Fruit fly (Drosophila melanogaster): ENCODE results near the gene CASK.

Gene CASK

dm6 chr3R:21852579-21853233 lies 30.2 kb upstream of the CASK start (continued):
- TF ChIP-seq CG6654 (GFP tag; optimal IDR thresholded peaks at IDR 0.05) (no peak), YL-1 (GFP tag; optimal IDR thresholded peaks at IDR 0.05) (no peak), CG4424 (GFP tag; optimal IDR thresholded peaks at IDR 0.05) (no peak), Deaf1 (tag; optimal IDR thresholded peaks at IDR 0.05) (peak; percentile 10), ind (GFP tag; optimal IDR thresholded peaks at IDR 0.05) (no peak), CG12299 (tag; optimal IDR thresholded peaks at IDR 0.05) (no peak), bowl (GFP tag; IDR thresholded peaks at IDR 0.05) (no peak), dm (GFP tag; optimal IDR thresholded peaks at IDR 0.05) (no peak), Xbp1 (GFP tag; optimal IDR thresholded peaks at IDR 0.05) (no peak), abd-A (tag; optimal IDR thresholded peaks at IDR 0.05) (no peak), Opbp (GFP tag; IDR thresholded peaks at IDR 0.05; ENCODE audit: partially characterized antibody) (no peak), CG5953 (GFP tag; IDR thresholded peaks at IDR 0.05) (no peak), CG16813 (GFP tag; IDR thresholded peaks at IDR 0.05; ENCODE audit: partially characterized antibody) (no peak), CG33213 (GFP tag; optimal IDR thresholded peaks at IDR 0.05) (no peak), gt (GFP tag; IDR thresholded peaks at IDR 0.05) (no peak), luna (GFP tag; optimal IDR thresholded peaks at IDR 0.05) (no peak), Hmr (GFP tag; optimal IDR thresholded peaks at IDR 0.05) (peak; percentile 51), peb (GFP tag; IDR thresholded peaks at IDR 0.05) (no peak), Eip74EF (GFP tag; optimal IDR thresholded peaks at IDR 0.05) (peak in 1 of 2 experiments; percentile 9), Kr (GFP tag; optimal IDR thresholded peaks at IDR 0.05) (no peak), prd (optimal IDR thresholded peaks at IDR 0.05) (no peak), prd (GFP tag; IDR thresholded peaks at IDR 0.05) (no peak), CG8944 (GFP tag; optimal IDR thresholded peaks at IDR 0.05) (no peak), Ets65A (GFP tag) (peak; percentile 20), CoRest (tag; optimal IDR thresholded peaks at IDR 0.05) (peak; percentile 14), knrl (GFP tag; IDR thresholded peaks at IDR 0.05; ENCODE audit: partially characterized antibody) (no peak), onecut (GFP tag; IDR thresholded peaks at IDR 0.05) (no peak), CG1603 (tag; optimal IDR thresholded peaks at IDR 0.05) (no peak), Hey (tag; optimal IDR thresholded peaks at IDR 0.05) (no peak), row (GFP tag; IDR thresholded peaks at IDR 0.05) (peak; percentile 47), CG14050 (GFP tag; IDR thresholded peaks at IDR 0.05) (no peak), vvl (GFP tag; IDR thresholded peaks at IDR 0.05) (peak; percentile 41; the same call in 1 of the 2 replicates), CG14860 (GFP tag; IDR thresholded peaks at IDR 0.05; ENCODE audit: partially characterized antibody) (no peak), cwo (GFP tag; optimal IDR thresholded peaks at IDR 0.05) (peak; percentile 5), ac (GFP tag; optimal IDR thresholded peaks at IDR 0.05) (no peak), danr (GFP tag; IDR thresholded peaks at IDR 0.05) (no peak), pros (GFP tag; optimal IDR thresholded peaks at IDR 0.05) (no peak), jigr1 (GFP tag; IDR thresholded peaks at IDR 0.05) (no peak), Ets97D (GFP tag; optimal IDR thresholded peaks at IDR 0.05) (no peak), CG13296 (GFP tag; optimal IDR thresholded peaks at IDR 0.05) (peak; percentile 15), Six4 (GFP tag; optimal IDR thresholded peaks at IDR 0.05) (no peak), fru (optimal IDR thresholded peaks at IDR 0.05) (no peak), tgo (GFP tag; IDR thresholded peaks at IDR 0.05) (no peak; the same call in 2 of the 3 replicates), pan (optimal IDR thresholded peaks at IDR 0.05) (no peak), pan (GFP tag; optimal IDR thresholded peaks at IDR 0.05 in 1 of 2, IDR thresholded peaks at IDR 0.05 in 1 of 2) (no peak), CG17802 (tag; optimal IDR thresholded peaks at IDR 0.05) (no peak), Neu2 (GFP tag; optimal IDR thresholded peaks at IDR 0.05; ENCODE audit: borderline replicate concordance) (no peak), CG9215 (GFP tag; IDR thresholded peaks at IDR 0.05) (no peak), CG30020 (tag; optimal IDR thresholded peaks at IDR 0.05) (no peak), CG10543 (GFP tag; optimal IDR thresholded peaks at IDR 0.05) (no peak), CG12155 (GFP tag; optimal IDR thresholded peaks at IDR 0.05) (peak; percentile 10)
